Worm (Caenorhabditis elegans) whole organism, L4/young adult: ENCODE data around the gene inpp-5K.
A peak's percentile ranks its signal among the peaks of the same experiment; 100 is the strongest.

Experiments
- W03F9.2 ChIP-seq: fragments of 150-350 bp; optimal IDR thresholded peaks from 2 replicates; lab custom pipeline; 2014; ENCODE audit warnings: missing biosample characterization, missing genetic modification characterization
- dao-5 ChIP-seq: sonication (generic microtip); optimal IDR thresholded peaks from 2 replicates; lab custom pipeline; 2016; ENCODE audit warnings: missing genotype, missing genetic modification characterization, moderate library complexity, missing compliant biosample characterization
- him-1 ChIP-seq: sonication (generic microtip); optimal IDR thresholded peaks from 2 replicates; lab custom pipeline; 2016; ENCODE audit warnings: missing genotype, missing genetic modification reagents, missing genetic modification characterization, missing compliant biosample characterization

The inpp-5K gene

DNA sequence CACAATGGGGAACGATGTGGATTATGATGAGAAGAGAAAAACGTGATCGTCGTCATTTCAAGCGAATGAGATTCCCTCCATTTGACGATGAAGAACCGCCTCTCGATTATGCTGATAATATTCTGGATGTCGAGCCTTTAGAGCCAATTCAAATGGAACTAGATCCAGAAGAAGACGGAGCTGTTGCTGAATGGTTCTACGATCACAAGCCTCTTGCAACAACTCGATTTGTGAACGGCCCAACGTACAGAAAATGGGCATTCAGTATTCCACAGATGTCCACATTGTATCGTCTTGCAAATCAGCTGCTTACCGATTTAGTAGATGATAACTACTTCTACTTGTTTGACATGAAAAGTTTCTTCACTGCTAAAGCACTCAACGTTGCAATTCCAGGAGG is 3.6 kb upstream of the inpp-5K start:
- TF ChIP-seq him-1 (tag; lab: Kevin White, UChicago): no peak
- TF ChIP-seq dao-5: no peak
- no peak for TF ChIP-seq W03F9.2

DNA sequence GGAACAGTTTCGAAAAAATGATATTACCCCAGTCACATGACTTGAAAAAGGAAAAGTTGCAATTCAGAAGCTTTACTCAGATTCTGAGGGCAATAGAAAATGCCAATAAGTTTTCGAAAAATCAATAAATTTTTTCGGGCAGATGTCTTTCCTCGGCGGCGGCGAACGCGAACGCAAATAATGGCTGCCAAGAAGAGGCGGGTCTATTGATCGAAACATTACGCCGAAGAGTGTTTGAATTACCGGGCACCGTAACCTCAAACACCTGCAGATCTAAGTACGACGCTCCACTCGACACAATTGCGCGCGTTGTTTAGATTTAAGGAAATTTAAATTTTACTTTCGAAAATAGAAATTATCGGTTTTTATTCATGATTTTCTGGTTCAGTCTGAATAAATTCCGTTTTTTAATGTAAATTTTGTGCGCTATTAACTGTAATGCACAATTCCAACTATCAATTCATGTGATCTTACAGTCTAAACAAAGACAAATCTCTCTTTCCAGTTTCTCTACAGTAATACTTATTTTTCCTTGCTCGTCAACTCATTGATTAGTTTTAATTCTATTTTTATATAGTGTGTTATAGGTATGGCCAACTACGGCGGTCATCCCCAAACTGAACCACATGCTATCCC is 2.8 kb upstream of the inpp-5K start, which contains the start of gene prp-8:
TSS of gene prp-8 (plus strand) at position 586 of the 636 bp plus-strand sequence.
- TF ChIP-seq dao-5: no peak
- TF ChIP-seq W03F9.2: peak; percentile 92
- peak; percentile 45 for TF ChIP-seq him-1 (tag; lab: Kevin White, UChicago)

ce11 chrIII:8163283-8163682 is 2.1 kb upstream of the inpp-5K start, which contains the start of gene bath-42:
bath-42 (minus strand) TSS chrIII:8163383.
- TF ChIP-seq W03F9.2 (no peak), dao-5 (no peak), him-1 (tag; lab: Kevin White, UChicago) (no peak)

DNA sequence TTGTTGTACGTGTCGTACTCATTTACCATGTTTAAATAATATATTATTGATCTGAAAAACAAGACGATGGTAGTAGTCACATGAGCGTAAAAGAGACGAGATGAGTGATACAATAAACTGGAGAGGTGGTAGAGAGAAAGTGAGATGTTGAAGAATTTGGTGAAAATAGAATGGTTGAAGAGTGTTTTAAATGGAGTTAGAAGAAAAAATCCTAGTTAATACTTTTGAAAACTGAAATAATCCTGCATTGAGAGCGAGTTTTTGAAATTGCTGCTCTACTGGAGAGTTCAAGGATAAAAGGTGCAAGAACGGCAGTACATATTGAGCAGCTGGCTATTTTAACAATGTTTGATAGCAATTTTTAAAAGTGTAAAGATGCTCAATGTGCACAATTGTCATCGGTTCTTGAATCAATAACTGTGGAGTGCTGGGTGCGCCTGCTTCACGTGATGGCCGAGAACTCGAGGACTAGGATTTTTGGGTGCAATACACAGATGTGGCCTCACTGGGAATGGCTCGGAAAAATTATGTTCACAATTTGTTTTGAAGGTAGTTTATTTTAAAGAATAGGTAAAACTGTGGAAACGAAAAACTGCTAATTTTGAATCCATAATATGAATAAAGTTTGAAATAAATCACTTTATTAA is 2.9 kb downstream of the inpp-5K start, which contains the start of gene atg-13:
TSS of gene atg-13 (minus strand) at position 51 of the 647 bp plus-strand sequence.
- TF ChIP-seq W03F9.2 (no peak), him-1 (tag; lab: Kevin White, UChicago) (no peak), dao-5 (no peak)

- TF ChIP-seq him-1 (tag; lab: Kevin White, UChicago) (no peak), W03F9.2 (no peak), dao-5 (no peak)
These were observed 6.0 kb downstream of the inpp-5K start, which contains the start of gene D2007.1 for ce11 chrIII:8155166-8155565. D2007.1 (plus strand) TSS chrIII:8155466.

DNA sequence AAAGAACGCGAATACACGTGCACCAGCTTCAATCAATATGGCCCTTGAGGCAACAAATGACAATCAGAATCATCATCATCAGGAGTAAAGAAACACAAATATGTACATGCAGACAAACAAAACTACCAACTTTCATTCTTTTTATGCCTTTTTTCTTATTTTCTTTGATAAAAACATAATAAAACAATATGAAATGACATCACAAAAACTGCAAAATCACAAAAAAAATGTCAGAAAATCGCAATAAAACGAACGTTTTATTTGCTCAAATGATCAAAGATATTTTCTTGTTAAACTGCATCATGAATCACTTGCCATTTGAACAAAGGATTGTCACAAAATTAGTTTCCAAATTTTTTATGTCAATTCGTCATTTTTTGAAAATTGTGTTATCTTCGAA is 6.7 kb downstream of the inpp-5K start:
- TF ChIP-seq W03F9.2: no peak
- TF ChIP-seq dao-5: no peak
- TF ChIP-seq him-1 (tag; lab: Kevin White, UChicago): no peak

ce11 chrIII:8148751-8149150 is 12.4 kb downstream of the inpp-5K start, which contains the start of gene D2007.2:
D2007.2 (plus strand) TSS chrIII:8148963.
- TF ChIP-seq W03F9.2 (no peak), him-1 (tag; lab: Kevin White, UChicago) (no peak), dao-5 (no peak)

DNA sequence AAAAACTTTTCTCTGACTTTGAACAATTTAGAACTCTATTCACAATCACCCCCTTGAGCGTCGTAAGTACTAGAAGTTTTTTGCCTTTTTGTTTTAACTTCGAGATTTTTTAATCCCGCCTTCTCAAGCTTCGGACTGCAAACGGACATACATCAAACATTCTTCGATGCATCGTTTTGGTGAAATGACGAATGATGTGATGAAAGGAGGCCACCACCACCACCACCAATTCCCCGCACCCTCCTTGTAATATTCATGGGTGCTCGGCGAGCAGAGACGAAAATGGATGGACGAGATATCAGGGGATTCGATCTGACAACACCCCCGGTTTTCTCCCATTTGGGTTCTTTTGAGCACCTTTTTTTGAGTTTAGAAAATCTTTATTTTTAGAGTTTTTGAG is 15.2 kb downstream of the inpp-5K start:
- TF ChIP-seq dao-5 (no peak), him-1 (tag; lab: Kevin White, UChicago) (no peak), W03F9.2 (no peak)

- TF ChIP-seq W03F9.2: peak; percentile 63
- no peak for TF ChIP-seq dao-5
- TF ChIP-seq him-1 (tag; lab: Kevin White, UChicago): peak; percentile 63
These were observed 16.5 kb downstream of the inpp-5K start, which contains the start of the genes C14B9.8 and mrpl-18 for ce11 chrIII:8144574-8145065. C14B9.8 (minus strand) TSS chrIII:8144629. mrpl-18 (plus strand) TSS chrIII:8145015.

ce11 chrIII:8142217-8142616 is 18.9 kb downstream of the inpp-5K start:
- TF ChIP-seq dao-5: no peak
- no peak for TF ChIP-seq him-1 (tag; lab: Kevin White, UChicago)
- TF ChIP-seq W03F9.2: no peak

DNA sequence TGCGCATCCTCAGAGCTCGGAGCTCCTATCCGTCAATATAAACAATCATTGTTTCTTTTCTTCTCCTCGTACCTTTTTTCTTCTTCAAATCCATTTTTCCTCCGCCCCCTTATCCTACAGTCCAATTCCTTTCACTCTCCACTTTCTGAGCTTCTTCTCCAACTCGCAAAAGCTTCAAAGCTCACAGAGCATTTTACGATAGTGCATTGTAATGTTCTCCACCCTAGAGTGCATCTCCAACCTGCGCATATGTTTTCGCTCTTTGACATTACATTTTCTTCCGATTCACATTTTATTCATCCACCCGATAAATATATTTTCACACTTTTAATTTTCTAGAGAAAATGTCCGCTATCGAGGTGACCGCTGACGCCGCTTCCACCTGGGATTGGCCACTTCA is 23.4 kb downstream of the inpp-5K start, which contains the start of gene hsp-12.2:
TSS of gene hsp-12.2 (plus strand) at position 301 of the 400 bp plus-strand sequence.
- TF ChIP-seq him-1 (tag; lab: Kevin White, UChicago) (no peak), W03F9.2 (no peak), dao-5 (no peak)

DNA sequence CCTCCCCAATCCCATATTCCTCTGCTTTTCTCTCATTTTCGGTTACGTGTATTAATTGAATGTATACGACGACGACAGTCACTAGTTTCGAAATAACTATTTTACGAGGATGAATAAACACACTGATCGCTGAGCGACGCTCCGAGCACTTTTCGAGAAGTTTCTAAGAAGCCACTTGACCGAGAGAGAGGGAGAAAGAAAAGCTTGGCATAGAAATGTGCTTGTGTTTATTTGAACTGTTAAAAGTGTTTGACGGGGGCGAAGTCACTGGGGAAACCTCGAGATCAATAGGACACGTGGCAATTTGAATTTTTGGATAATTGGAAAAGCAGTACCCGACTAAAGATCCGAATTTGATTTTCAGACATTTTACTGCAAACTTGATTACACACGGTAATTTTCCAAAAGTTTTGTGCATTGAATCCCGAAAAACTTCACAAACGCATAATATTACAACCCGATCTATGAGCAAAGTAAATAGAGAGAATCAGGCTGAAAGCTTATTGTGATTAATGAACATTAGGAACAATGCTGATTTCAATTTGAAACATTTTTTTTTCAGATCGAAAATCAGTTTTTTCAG is 24.5 kb downstream of the inpp-5K start:
- TF ChIP-seq dao-5 (no peak), him-1 (tag; lab: Kevin White, UChicago) (no peak), W03F9.2 (no peak)

ce11 chrIII:8133346-8133745 is 27.8 kb downstream of the inpp-5K start, which contains the start of gene C14B9.2:
C14B9.2 (plus strand) TSS chrIII:8133665.
- TF ChIP-seq W03F9.2: no peak
- no peak for TF ChIP-seq him-1 (tag; lab: Kevin White, UChicago)
- no peak for TF ChIP-seq dao-5

- TF ChIP-seq W03F9.2 (no peak), dao-5 (no peak), him-1 (tag; lab: Kevin White, UChicago) (no peak)
These were observed 28.6 kb downstream of the inpp-5K start for ce11 chrIII:8132496-8132895.
